Fruit fly (Drosophila melanogaster): ENCODE measurements around the gene CG1208.

CG1208 gene

dm6 chr3R:5871393-5871792 is 40.0 kb downstream of the CG1208 start (continued):
- no peak for TF ChIP-seq Six4 (GFP tag; optimal IDR thresholded peaks at IDR 0.05)
- TF ChIP-seq CG6683 (GFP tag; optimal IDR thresholded peaks at IDR 0.05) = no peak
- TF ChIP-seq HLH54F (GFP tag; optimal IDR thresholded peaks at IDR 0.05) = no peak
- TF ChIP-seq CG14860 (GFP tag; IDR thresholded peaks at IDR 0.05; ENCODE audit: partially characterized antibody) = no peak
- TF ChIP-seq Dip3 (GFP tag; optimal IDR thresholded peaks at IDR 0.05) = no peak
- TF ChIP-seq CG7372 (GFP tag; IDR thresholded peaks at IDR 0.05) = no peak
- TF ChIP-seq kay (GFP tag; optimal IDR thresholded peaks at IDR 0.05) = no peak
- no peak for TF ChIP-seq sc (optimal IDR thresholded peaks at IDR 0.05)
- no peak for TF ChIP-seq sc (GFP tag; optimal IDR thresholded peaks at IDR 0.05)
- no peak for TF ChIP-seq CG16779 (GFP tag; IDR thresholded peaks at IDR 0.05)
- TF ChIP-seq kni (GFP tag; optimal IDR thresholded peaks at IDR 0.05) = no peak
- TF ChIP-seq CG8765 (GFP tag; IDR thresholded peaks at IDR 0.05) = no peak; the same call in 1 of the 2 replicates
- no peak for TF ChIP-seq h (optimal IDR thresholded peaks at IDR 0.05)
- TF ChIP-seq Xbp1 (GFP tag; optimal IDR thresholded peaks at IDR 0.05) = peak; percentile 25
- TF ChIP-seq Pdp1 (GFP tag; optimal IDR thresholded peaks at IDR 0.05) = peak in 1 of 2 experiments; percentile 14
- no peak for TF ChIP-seq CG11456 (GFP tag; IDR thresholded peaks at IDR 0.05)
- no peak for TF ChIP-seq Max (GFP tag; optimal IDR thresholded peaks at IDR 0.05)
- TF ChIP-seq ci (GFP tag; IDR thresholded peaks at IDR 0.05) = peak; percentile 59; the same call in 2 of the 3 replicates
- no peak for TF ChIP-seq Nf-YB (GFP tag; optimal IDR thresholded peaks at IDR 0.05)
- no peak for TF ChIP-seq CTCF (GFP tag; optimal IDR thresholded peaks at IDR 0.05)
- TF ChIP-seq CG8944 (GFP tag; optimal IDR thresholded peaks at IDR 0.05) = peak; percentile 1
- TF ChIP-seq Hmr (GFP tag; optimal IDR thresholded peaks at IDR 0.05) = peak; percentile 8
- TF ChIP-seq CG6689 (GFP tag; IDR thresholded peaks at IDR 0.05) = peak; percentile 38; the same call in 1 of the 2 replicates
- no peak for TF ChIP-seq en (GFP tag; optimal IDR thresholded peaks at IDR 0.05)
- no peak; the same call in 1 of the 2 replicates for TF ChIP-seq HLH3B (GFP tag; IDR thresholded peaks at IDR 0.05)
- no peak for TF ChIP-seq odd (GFP tag; optimal IDR thresholded peaks at IDR 0.05)
- no peak for TF ChIP-seq CG14710 (tag; optimal IDR thresholded peaks at IDR 0.05)
- no peak for TF ChIP-seq CG6791 (GFP tag; IDR thresholded peaks at IDR 0.05; ENCODE audit: partially characterized antibody)
- TF ChIP-seq CG11504 (tag; optimal IDR thresholded peaks at IDR 0.05) = no peak
- no peak for TF ChIP-seq Deaf1 (tag; optimal IDR thresholded peaks at IDR 0.05)
- no peak for TF ChIP-seq tgo (GFP tag; IDR thresholded peaks at IDR 0.05)
- peak; percentile 16; the same call in 1 of the 2 replicates for TF ChIP-seq lmd (GFP tag; IDR thresholded peaks at IDR 0.05)
- no peak for TF ChIP-seq Aef1 (GFP tag; IDR thresholded peaks at IDR 0.05)
- no peak for TF ChIP-seq CG4820 (GFP tag; optimal IDR thresholded peaks at IDR 0.05)
- no peak for TF ChIP-seq CG31388 (GFP tag; optimal IDR thresholded peaks at IDR 0.05)
- no peak for TF ChIP-seq CG12391 (tag; optimal IDR thresholded peaks at IDR 0.05)
- TF ChIP-seq jumu (GFP tag; optimal IDR thresholded peaks at IDR 0.05) = no peak
- TF ChIP-seq chif (GFP tag; optimal IDR thresholded peaks at IDR 0.05) = peak in 1 of 2 experiments; percentile 8
- TF ChIP-seq bsh (GFP tag; optimal IDR thresholded peaks at IDR 0.05) = no peak
- TF ChIP-seq ab (GFP tag; optimal IDR thresholded peaks at IDR 0.05) = no peak
- no peak for TF ChIP-seq CG18619 (GFP tag; optimal IDR thresholded peaks at IDR 0.05)
- TF ChIP-seq CG2712 (tag; optimal IDR thresholded peaks at IDR 0.05) = no peak
- TF ChIP-seq gce (GFP tag; IDR thresholded peaks at IDR 0.05) = no peak
- no peak for TF ChIP-seq exex (tag; optimal IDR thresholded peaks at IDR 0.05)
- TF ChIP-seq Hsf (GFP tag; optimal IDR thresholded peaks at IDR 0.05) = no peak
- TF ChIP-seq Meics (GFP tag; optimal IDR thresholded peaks at IDR 0.05) = peak; percentile 3
- no peak for TF ChIP-seq CG2889 (GFP tag; IDR thresholded peaks at IDR 0.05)
- TF ChIP-seq CG15514 (GFP tag; optimal IDR thresholded peaks at IDR 0.05) = peak; percentile 1
- no peak for TF ChIP-seq fru (optimal IDR thresholded peaks at IDR 0.05)
- no peak for TF ChIP-seq CG9817 (tag; optimal IDR thresholded peaks at IDR 0.05)
- TF ChIP-seq wdn (GFP tag; IDR thresholded peaks at IDR 0.05) = no peak
- TF ChIP-seq slbo (GFP tag; IDR thresholded peaks at IDR 0.05) = peak; percentile 45
- TF ChIP-seq CG14965 (GFP tag; optimal IDR thresholded peaks at IDR 0.05; ENCODE audit: borderline replicate concordance) = no peak
